Worm (Caenorhabditis elegans): ENCODE measurements around the gene lec-4.

lec-4 gene

ce11 chrIII:3800240-3800933 is 27.3 kb upstream of the lec-4 start, which contains the start of gene mtm-3 (continued):
- TF ChIP-seq nfya-1 (tag; optimal IDR thresholded peaks at IDR 0.05; ENCODE audit: borderline replicate concordance, insufficient read depth) (no peak), snpc-1.1 (tag; optimal IDR thresholded peaks at IDR 0.05; ENCODE audit: insufficient read depth) (no peak), hlh-12 (tag; optimal IDR thresholded peaks at IDR 0.05) (no peak), mxl-1 (tag; optimal IDR thresholded peaks at IDR 0.05) (no peak), mcd-1 (GFP tag; IDR thresholded peaks at IDR 0.05) (no peak), nhr-27 (tag; optimal IDR thresholded peaks at IDR 0.05) (no peak), hrde-1 (tag; optimal IDR thresholded peaks at IDR 0.05; ENCODE audit: borderline replicate concordance) (no peak), snpc-1.3 (tag; optimal IDR thresholded peaks at IDR 0.05; ENCODE audit: insufficient read depth) (no peak), F57C9.4 (tag; optimal IDR thresholded peaks at IDR 0.05) (no peak), Y53F4B.3 (GFP tag; IDR thresholded peaks at IDR 0.05) (no peak), madf-6 (GFP tag; IDR thresholded peaks at IDR 0.05) (peak; percentile 64; the same call in 1 of the 2 replicates), ceh-79 (tag; optimal IDR thresholded peaks at IDR 0.05) (no peak), dox-1 (GFP tag; IDR thresholded peaks at IDR 0.05) (no peak), nhr-80 (tag; optimal IDR thresholded peaks at IDR 0.05) (peak; percentile 10), cebp-2 (GFP tag; IDR thresholded peaks at IDR 0.05) (no peak), egl-18 (GFP tag; IDR thresholded peaks at IDR 0.05) (no peak)

ce11 chrIII:3799213-3799612 is 26.1 kb upstream of the lec-4 start:
- no peak for TF ChIP-seq F49E8.2 (tag; optimal IDR thresholded peaks at IDR 0.05; ENCODE audit: insufficient read depth)
- TF ChIP-seq dox-1 (GFP tag; IDR thresholded peaks at IDR 0.05): peak; percentile 56
- TF ChIP-seq sea-2 (GFP tag; IDR thresholded peaks at IDR 0.05): no peak
- TF ChIP-seq ztf-6 (GFP tag; IDR thresholded peaks at IDR 0.05): no peak
- peak; percentile 61; the same call in 1 of the 2 replicates for TF ChIP-seq B0336.3 (GFP tag; IDR thresholded peaks at IDR 0.05)
- no peak for TF ChIP-seq lag-1 (GFP tag; IDR thresholded peaks at IDR 0.05)
- peak; percentile 39 for TF ChIP-seq somi-1 (GFP tag; optimal IDR thresholded peaks at IDR 0.05)
- peak; percentile 46; the same call in 1 of the 2 replicates for TF ChIP-seq K11D2.4 (GFP tag; IDR thresholded peaks at IDR 0.05)
- TF ChIP-seq snpc-1.1 (tag; optimal IDR thresholded peaks at IDR 0.05; ENCODE audit: insufficient read depth): no peak
- no peak for TF ChIP-seq lin-35 (GFP tag; optimal IDR thresholded peaks at IDR 0.05)
- no peak for TF ChIP-seq F55B11.4 (tag; optimal IDR thresholded peaks at IDR 0.05; ENCODE audit: borderline replicate concordance, insufficient read depth)
- no peak for TF ChIP-seq rpc-1 (optimal IDR thresholded peaks at IDR 0.05)
- no peak for TF ChIP-seq rpc-1 (tag; optimal IDR thresholded peaks at IDR 0.05)
- TF ChIP-seq bed-1 (GFP tag; IDR thresholded peaks at IDR 0.05): no peak
- no peak for TF ChIP-seq akir-1 (GFP tag; optimal IDR thresholded peaks at IDR 0.05)
- TF ChIP-seq ceh-40 (GFP tag; IDR thresholded peaks at IDR 0.05): no peak
- peak; percentile 39 for TF ChIP-seq attf-5 (GFP tag; optimal IDR thresholded peaks at IDR 0.05)
- peak; percentile 30 for TF ChIP-seq tbp1 (GFP tag; optimal IDR thresholded peaks at IDR 0.05)
- no peak for TF ChIP-seq let-607 (tag; optimal IDR thresholded peaks at IDR 0.05)
- TF ChIP-seq ztf-26 (tag; optimal IDR thresholded peaks at IDR 0.05): peak; percentile 41
- no peak for TF ChIP-seq efl-1 (GFP tag; optimal IDR thresholded peaks at IDR 0.05)
- TF ChIP-seq D2030.7 (GFP tag; IDR thresholded peaks at IDR 0.05): no peak
- TF ChIP-seq T26A5.8 (tag; optimal IDR thresholded peaks at IDR 0.05): no peak
- TF ChIP-seq cebp-1 (GFP tag; IDR thresholded peaks at IDR 0.05): no peak
- peak; percentile 25 for TF ChIP-seq cebp-1 (tag; optimal IDR thresholded peaks at IDR 0.05)
- TF ChIP-seq Y95B8A.8 (GFP tag; IDR thresholded peaks at IDR 0.05): no peak
- 0 out of 2 replicates have a peak, but pooled peaks have one; percentile 5 for TF ChIP-seq F33H1.4 (GFP tag; IDR thresholded peaks at IDR 0.05)
- 0 out of 2 replicates have a peak, but pooled peaks have one; percentile 21 for TF ChIP-seq madf-3 (GFP tag; IDR thresholded peaks at IDR 0.05)
- TF ChIP-seq madf-10 (tag; optimal IDR thresholded peaks at IDR 0.05): no peak
- TF ChIP-seq ceh-27 (GFP tag; optimal IDR thresholded peaks at IDR 0.05): no peak
- TF ChIP-seq snpc-4 (GFP tag; optimal IDR thresholded peaks at IDR 0.05): no peak
- peak in 1 of 4 experiments; percentile 0 for TF ChIP-seq snpc-4 (tag; optimal IDR thresholded peaks at IDR 0.05)
- TF ChIP-seq aptf-2 (GFP tag; conservative IDR thresholded peaks at IDR 0.05): no peak

Data from whole organism, young adult.